Fruit fly (Drosophila melanogaster) whole organism, embryonic: ENCODE measurements around the gene CG15741.

Source experiments
- B-H2 ChIP-seq: fragments of 200-800 bp; sonication (Bioruptor generic); optimal IDR thresholded peaks from 2 replicates; lab custom pipeline; 2018; ENCODE audit warnings: missing biosample characterization, mild to moderate bottlenecking, missing genetic modification characterization
- CG10267 ChIP-seq: fragments of 200-800 bp; sonication (Bioruptor generic); optimal IDR thresholded peaks from 2 replicates; lab custom pipeline; 2018; ENCODE audit warnings: missing biosample characterization, mild to moderate bottlenecking, missing genetic modification characterization, moderate library complexity
- CG11560 ChIP-seq: fragments of 200-800 bp; sonication (Bioruptor generic); IDR thresholded peaks from 3 replicates; pipeline ENCODE4 v1.3.6; 2022; ENCODE audit warnings: missing biosample characterization, missing genetic modification characterization
- CG12299 ChIP-seq: fragments of 200-800 bp; sonication (Bioruptor generic); optimal IDR thresholded peaks from 2 replicates; lab custom pipeline; 2018; ENCODE audit warnings: missing biosample characterization, mild to moderate bottlenecking, missing genetic modification characterization
- CG15514 ChIP-seq: fragments of 200-800 bp; sonication (Bioruptor generic); optimal IDR thresholded peaks from 3 replicates; lab custom pipeline; 2017; ENCODE audit warnings: missing biosample characterization, missing genetic modification characterization, mild to moderate bottlenecking, moderate library complexity, missing genetic modification reagents
- CG1602 ChIP-seq: fragments of 200-800 bp; sonication (Bioruptor generic); optimal IDR thresholded peaks from 3 replicates; lab custom pipeline; 2016; ENCODE audit warnings: missing biosample characterization, missing genetic modification characterization
- CG16863 ChIP-seq: fragments of 200-800 bp; sonication (Bioruptor generic); optimal IDR thresholded peaks from 3 replicates; lab custom pipeline; 2016; ENCODE audit warnings: missing biosample characterization, missing genetic modification characterization
- CG18476 ChIP-seq: fragments of 200-800 bp; sonication (Bioruptor generic); optimal IDR thresholded peaks from 2 replicates; lab custom pipeline; 2016; ENCODE audit warnings: missing biosample characterization, mild to moderate bottlenecking, missing genetic modification characterization
- CG18764 ChIP-seq: fragments of 200-800 bp; sonication (Bioruptor generic); optimal IDR thresholded peaks from 3 replicates; lab custom pipeline; 2016; ENCODE audit warnings: missing biosample characterization, missing genetic modification characterization
- CG2120 ChIP-seq: fragments of 200-800 bp; sonication (Bioruptor generic); optimal IDR thresholded peaks from 3 replicates; lab custom pipeline; 2016; ENCODE audit warnings: missing biosample characterization, missing genetic modification characterization
- CG2712 ChIP-seq: fragments of 200-800 bp; optimal IDR thresholded peaks from 3 replicates; lab custom pipeline; 2019; ENCODE audit warnings: missing biosample characterization, mild to moderate bottlenecking, missing genetic modification characterization, moderate library complexity
- CG34224 ChIP-seq: fragments of 200-800 bp; sonication (Bioruptor generic); IDR thresholded peaks from 3 replicates; pipeline ENCODE4 v1.3.6; 2022; ENCODE audit warnings: missing biosample characterization, missing genetic modification characterization; ENCODE audit not compliant: partially characterized antibody
- CG4730 ChIP-seq: fragments of 200-800 bp; sonication (Bioruptor generic); IDR thresholded peaks from 2 replicates; pipeline ENCODE4 v1.3.6; 2022; ENCODE audit warnings: missing biosample characterization, missing genetic modification characterization
- CG4854 ChIP-seq: fragments of 200-800 bp; sonication (Bioruptor generic); optimal IDR thresholded peaks from 2 replicates; lab custom pipeline; 2016; ENCODE audit warnings: missing biosample characterization, missing genetic modification characterization, inconsistent platforms
- CG6254 ChIP-seq: fragments of 200-800 bp; sonication (Bioruptor generic); optimal IDR thresholded peaks from 3 replicates; lab custom pipeline; 2017; ENCODE audit warnings: mild to moderate bottlenecking, missing biosample characterization, missing genetic modification reagents, missing genetic modification characterization
- CG6683 ChIP-seq: fragments of 200-800 bp; sonication (Bioruptor generic); optimal IDR thresholded peaks from 2 replicates; lab custom pipeline; 2017; ENCODE audit warnings: missing biosample characterization, mild to moderate bottlenecking, missing genetic modification characterization, missing genetic modification reagents
- CG8478 ChIP-seq: fragments of >200 bp; optimal IDR thresholded peaks from 2 replicates; lab custom pipeline; 2018
- CG9817 ChIP-seq: fragments of 200-800 bp; sonication (Bioruptor generic); optimal IDR thresholded peaks from 2 replicates; lab custom pipeline; 2018; ENCODE audit warnings: missing biosample characterization, mild to moderate bottlenecking, missing genetic modification characterization, moderate library complexity
- Chrac-16 ChIP-seq: fragments of 200-800 bp; sonication (Bioruptor generic); optimal IDR thresholded peaks from 3 replicates; lab custom pipeline; 2016; ENCODE audit warnings: missing biosample characterization, missing genetic modification characterization
- Doc3 ChIP-seq: fragments of 200-800 bp; sonication (Bioruptor generic); IDR thresholded peaks from 3 replicates; pipeline ENCODE4 v1.3.6; 2022; ENCODE audit warnings: missing biosample characterization, missing genetic modification characterization; ENCODE audit not compliant: partially characterized antibody
- E2f1 ChIP-seq: fragments of 200-800 bp; sonication (Bioruptor generic); IDR thresholded peaks from 2 replicates; pipeline ENCODE4 v1.3.6; 2022; ENCODE audit warnings: missing biosample characterization, missing genetic modification characterization
- HmgZ ChIP-seq: fragments of 200-800 bp; sonication (Bioruptor generic); optimal IDR thresholded peaks from 2 replicates; lab custom pipeline; 2018; ENCODE audit warnings: missing biosample characterization, mild to moderate bottlenecking, missing genetic modification characterization
- Hmr ChIP-seq: fragments of 200-800 bp; sonication (Bioruptor generic); optimal IDR thresholded peaks from 3 replicates; lab custom pipeline; 2017; ENCODE audit warnings: mild to moderate bottlenecking, missing biosample characterization, missing genetic modification reagents, missing genetic modification characterization
- Lhr ChIP-seq: fragments of 200-800 bp; sonication (Bioruptor generic); optimal IDR thresholded peaks from 3 replicates; lab custom pipeline; 2017; ENCODE audit warnings: mild to moderate bottlenecking, missing biosample characterization, missing genetic modification reagents, missing genetic modification characterization
- Mad ChIP-seq: fragments of 200-800 bp; sonication (Bioruptor generic); optimal IDR thresholded peaks from 2 replicates; lab custom pipeline; 2016; ENCODE audit warnings: missing biosample characterization, missing genetic modification characterization
- Med ChIP-seq: fragments of 200-800 bp; sonication (Bioruptor generic); peaks from one replicate; lab custom pipeline; 2016; ENCODE audit warnings: missing biosample characterization, missing genetic modification characterization, mild to moderate bottlenecking, inconsistent platforms, moderate library complexity
- Sry-δ ChIP-seq: fragments of 200-800 bp; sonication (Bioruptor generic); optimal IDR thresholded peaks from 2 replicates; lab custom pipeline; 2016; ENCODE audit warnings: missing biosample characterization, missing genetic modification characterization
- Vsx1 ChIP-seq: fragments of 200-800 bp; sonication (Bioruptor generic); optimal IDR thresholded peaks from 2 replicates; lab custom pipeline; 2017; ENCODE audit warnings: missing biosample characterization, mild to moderate bottlenecking, missing genetic modification characterization, missing genetic modification reagents
- ap ChIP-seq: fragments of 200-800 bp; sonication (Bioruptor generic); IDR thresholded peaks from 2 replicates; pipeline ENCODE4 v1.3.6; 2022; ENCODE audit warnings: missing biosample characterization, missing genetic modification characterization
- ato ChIP-seq: fragments of 200-800 bp; sonication (Bioruptor generic); IDR thresholded peaks from 2 replicates; pipeline ENCODE4 v1.3.6; 2022; ENCODE audit warnings: missing biosample characterization, missing genetic modification characterization; ENCODE audit not compliant: partially characterized antibody
- ci ChIP-seq: fragments of 200-800 bp; sonication (Bioruptor generic); IDR thresholded peaks from 3 replicates; pipeline ENCODE4 v1.3.6; 2022; ENCODE audit warnings: missing biosample characterization, missing genetic modification characterization
- crc ChIP-seq: fragments of 200-800 bp; sonication (Bioruptor generic); optimal IDR thresholded peaks from 2 replicates; lab custom pipeline; 2016; ENCODE audit warnings: missing biosample characterization, missing genetic modification characterization
- dati ChIP-seq: fragments of 200-800 bp; sonication (Bioruptor generic); IDR thresholded peaks from 2 replicates; pipeline ENCODE4 v1.3.6; 2022; ENCODE audit warnings: missing biosample characterization, missing genetic modification characterization
- dmrt11E ChIP-seq: fragments of 200-800 bp; sonication (Bioruptor generic); optimal IDR thresholded peaks from 3 replicates; lab custom pipeline; 2018; ENCODE audit warnings: missing biosample characterization, mild to moderate bottlenecking, missing genetic modification characterization, moderate library complexity
- dmrt99B ChIP-seq: fragments of 200-800 bp; sonication (Bioruptor generic); optimal IDR thresholded peaks from 2 replicates; lab custom pipeline; 2018; ENCODE audit warnings: missing biosample characterization, mild to moderate bottlenecking, missing genetic modification characterization, moderate library complexity
- inv ChIP-seq: fragments of 200-800 bp; sonication (Bioruptor generic); IDR thresholded peaks from 2 replicates; pipeline ENCODE4 v1.3.6; 2022; ENCODE audit warnings: missing biosample characterization, missing genetic modification characterization; ENCODE audit not compliant: partially characterized antibody
- ken ChIP-seq: fragments of 200-800 bp; sonication (Bioruptor generic); IDR thresholded peaks from 3 replicates; pipeline ENCODE4 v1.3.6; 2022; ENCODE audit warnings: missing biosample characterization, missing genetic modification characterization
- pb ChIP-seq: fragments of 200-800 bp; sonication (Bioruptor generic); optimal IDR thresholded peaks from 3 replicates; lab custom pipeline; 2016; ENCODE audit warnings: missing biosample characterization, missing genetic modification characterization
- peb ChIP-seq: fragments of 200-800 bp; sonication (Bioruptor generic); IDR thresholded peaks from 2 replicates; pipeline ENCODE4 v1.3.6; 2022; ENCODE audit warnings: missing biosample characterization, missing genetic modification characterization
- pita ChIP-seq: fragments of 200-800 bp; sonication (Bioruptor generic); optimal IDR thresholded peaks from 2 replicates; lab custom pipeline; 2017; ENCODE audit warnings: missing biosample characterization, mild to moderate bottlenecking, missing genetic modification characterization
- pzg ChIP-seq: fragments of 200-800 bp; sonication (Bioruptor generic); optimal IDR thresholded peaks from 3 replicates; lab custom pipeline; 2018; ENCODE audit warnings: missing biosample characterization, mild to moderate bottlenecking, missing genetic modification characterization, moderate library complexity
- scrt ChIP-seq: fragments of 200-800 bp; sonication (Bioruptor generic); optimal IDR thresholded peaks from 2 replicates; lab custom pipeline; 2018; ENCODE audit warnings: missing biosample characterization, mild to moderate bottlenecking, missing genetic modification characterization, moderate library complexity
- sob ChIP-seq: fragments of 200-800 bp; sonication (Bioruptor generic); IDR thresholded peaks from 2 replicates; pipeline ENCODE4 v1.3.6; 2022; ENCODE audit warnings: missing biosample characterization, missing genetic modification characterization
- sug ChIP-seq: fragments of 200-800 bp; optimal IDR thresholded peaks from 2 replicates; lab custom pipeline; 2019; ENCODE audit warnings: missing biosample characterization, mild to moderate bottlenecking, missing genetic modification characterization, moderate library complexity
- tll ChIP-seq, 2 experiments: fragments of 200-800 bp in 1 of 2; fragments of >200 bp in 1 of 2; sonication (Bioruptor generic) in 1 of 2; optimal IDR thresholded peaks; 2 replicates each; lab custom pipeline; 2017 to 2019; ENCODE audit warnings: missing biosample characterization in 2 of 2, missing genetic modification characterization in 2 of 2, mild to moderate bottlenecking in 1 of 2, moderate library complexity in 1 of 2
- unc-4 ChIP-seq: fragments of 200-800 bp; sonication (Bioruptor generic); IDR thresholded peaks from 2 replicates; pipeline ENCODE4 v1.3.6; 2022; ENCODE audit warnings: missing biosample characterization, missing genetic modification characterization; ENCODE audit not compliant: partially characterized antibody
- zfh2 ChIP-seq: fragments of 200-800 bp; sonication (Bioruptor generic); optimal IDR thresholded peaks from 2 replicates; lab custom pipeline; 2016; ENCODE audit warnings: missing biosample characterization, missing genetic modification characterization

CG15741 gene

DNA sequence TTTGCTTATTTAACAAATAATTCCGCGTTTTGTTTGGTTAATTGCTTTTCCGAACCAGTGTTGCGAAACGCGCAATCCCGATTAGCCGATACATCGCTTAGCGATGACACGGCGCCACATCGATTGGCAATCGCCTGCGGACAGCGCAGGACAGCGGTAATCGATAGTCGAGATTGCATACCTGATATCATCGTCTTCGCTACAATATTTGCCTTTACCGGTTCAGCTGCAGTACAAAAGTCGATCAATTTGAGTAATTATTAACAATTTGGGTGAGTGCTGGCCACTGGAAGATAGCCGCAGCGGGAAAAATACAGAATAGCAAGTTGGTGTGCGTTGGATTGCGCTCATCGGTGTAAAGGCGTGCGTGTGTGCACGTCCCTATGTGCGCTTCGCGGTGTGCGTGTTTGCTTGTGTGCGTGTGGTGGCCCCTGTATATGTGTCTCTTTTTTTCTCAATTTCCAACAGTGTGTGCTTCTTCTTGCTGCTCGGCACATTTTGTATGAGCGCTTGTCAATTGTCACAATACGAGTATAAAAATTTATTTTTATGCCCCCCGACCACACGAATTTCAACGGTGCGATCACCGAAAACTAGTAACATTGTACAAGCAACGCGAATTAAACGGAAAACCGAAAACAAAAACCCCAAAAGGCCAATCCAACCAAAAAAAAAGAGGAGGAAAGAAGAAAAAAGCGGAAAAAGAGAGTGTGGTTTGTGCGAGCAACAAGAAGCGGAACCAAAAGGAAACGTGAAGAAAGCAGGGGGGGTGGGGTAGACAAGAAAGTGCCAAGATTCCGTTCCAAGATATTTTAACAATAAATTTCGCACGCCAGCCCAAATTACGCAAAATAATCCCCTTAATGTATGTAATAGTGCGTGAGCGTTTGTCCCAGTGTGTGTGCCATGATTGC lies 45.2 kb downstream of the CG15741 start, which contains the start of gene CkIIbeta (continued):
- TF ChIP-seq CG18476 (peak; percentile 10), CG2712 (tag; lab: Kevin White, UChicago) (peak; percentile 42), crc (GFP tag; lab: Kevin White, UChicago) (no peak), zfh2 (peak; percentile 67), sob (GFP tag; lab: Robert Waterston, UW) (peak; percentile 73), CG4730 (no peak), Med (GFP tag; lab: Kevin White, UChicago) (peak; percentile 92), unc-4 (GFP tag; lab: Robert Waterston, UW) (peak; percentile 89), CG10267 (tag; lab: Kevin White, UChicago) (peak; percentile 96), CG2120 (GFP tag; lab: Kevin White, UChicago) (peak; percentile 68), pita (GFP tag; lab: Kevin White, UChicago) (no peak), E2f1 (GFP tag; lab: Robert Waterston, UW) (peak; percentile 36; the same call in 1 of the 2 replicates), ken (peak; percentile 62; the same call in 1 of the 3 replicates), tll (GFP tag; optimal IDR thresholded peaks at IDR 0.05; lab: Kevin White, UChicago) (peak in 1 of 2 experiments; percentile 61), pb (peak; percentile 63), CG8478 (lab: Kevin White, UChicago) (peak; percentile 92), pzg (GFP tag; lab: Kevin White, UChicago) (peak; percentile 92), Doc3 (peak; percentile 89), ap (GFP tag; lab: Robert Waterston, UW) (0 out of 2 replicates have a peak, but pooled peaks have one; percentile 17), CG11560 (tag; lab: Robert Waterston, UW) (peak; percentile 52; the same call in 2 of the 3 replicates), HmgZ (tag; lab: Kevin White, UChicago) (peak; percentile 17), CG9817 (peak; percentile 5), CG6683 (GFP tag; lab: Kevin White, UChicago) (no peak), CG6254 (GFP tag; lab: Kevin White, UChicago) (no peak), CG16863 (no peak), CG15514 (peak; percentile 74), inv (GFP tag; lab: Robert Waterston, UW) (peak; percentile 97), dmrt99B (no peak), ci (GFP tag; lab: Robert Waterston, UW) (peak; percentile 61; the same call in 2 of the 3 replicates), sug (tag; lab: Kevin White, UChicago) (peak; percentile 41), CG18764 (GFP tag; lab: Kevin White, UChicago) (peak; percentile 39), CG12299 (tag; lab: Kevin White, UChicago) (peak; percentile 53), CG4854 (GFP tag; lab: Kevin White, UChicago) (peak; percentile 53), CG34224 (GFP tag; lab: Robert Waterston, UW) (peak; percentile 86), B-H2 (peak; percentile 16), dmrt11E (tag; lab: Kevin White, UChicago) (peak; percentile 5), Lhr (GFP tag; lab: Kevin White, UChicago) (peak; percentile 74), CG1602 (GFP tag; lab: Kevin White, UChicago) (peak; percentile 5), Chrac-16 (GFP tag; lab: Kevin White, UChicago) (peak; percentile 34), Sry-δ (peak; percentile 98), Vsx1 (GFP tag; lab: Kevin White, UChicago) (no peak), scrt (no peak), dati (GFP tag; lab: Robert Waterston, UW) (no peak), Hmr (GFP tag; lab: Kevin White, UChicago) (peak; percentile 58), peb (GFP tag; lab: Robert Waterston, UW) (no peak), Mad (GFP tag; lab: Kevin White, UChicago) (peak; percentile 5), ato (GFP tag; lab: Robert Waterston, UW) (peak; percentile 89)
